Worm (Caenorhabditis elegans): ENCODE results near the gene F32D8.7.

Gene F32D8.7

ce11 chrV:10889036-10889435 is 9.2 kb upstream of the F32D8.7 start, which contains the start of gene F32D8.11:
Gene F32D8.11 (minus strand): TSS chrV:10889136.
- TF ChIP-seq unc-120 (tag; optimal IDR thresholded peaks at IDR 0.05; ENCODE audit: poor library complexity, severe bottlenecking) (no peak), ceh-39 (tag; optimal IDR thresholded peaks at IDR 0.05) (no peak), ham-2 (GFP tag; optimal IDR thresholded peaks at IDR 0.05) (no peak), pha-4 (tag; optimal IDR thresholded peaks at IDR 0.05) (no peak), ztf-11 (tag; optimal IDR thresholded peaks at IDR 0.05) (no peak), nhr-2 (tag; optimal IDR thresholded peaks at IDR 0.05) (no peak), zip-8 (tag; optimal IDR thresholded peaks at IDR 0.05) (no peak), blmp-1 (tag; optimal IDR thresholded peaks at IDR 0.05) (no peak), ceh-43 (GFP tag; optimal IDR thresholded peaks at IDR 0.05) (no peak), sptf-1 (tag; optimal IDR thresholded peaks at IDR 0.05) (no peak), unc-39 (tag; optimal IDR thresholded peaks at IDR 0.05) (no peak), snpc-4 (tag; optimal IDR thresholded peaks at IDR 0.05) (no peak), lsy-2 (tag; optimal IDR thresholded peaks at IDR 0.05) (no peak), mls-2 (tag; optimal IDR thresholded peaks at IDR 0.05) (no peak), flh-1 (GFP tag; optimal IDR thresholded peaks at IDR 0.05) (no peak)

ce11 chrV:10889774-10890173 is 8.5 kb upstream of the F32D8.7 start:
- TF ChIP-seq lin-13 (tag; optimal IDR thresholded peaks at IDR 0.05): no peak

ce11 chrV:10890980-10891379 is 7.3 kb upstream of the F32D8.7 start, which contains the start of gene F32D8.12:
Gene F32D8.12 (minus strand): TSS chrV:10891027.
- TF ChIP-seq ceh-83 (GFP tag; optimal IDR thresholded peaks at IDR 0.05): no peak
- no peak for TF ChIP-seq nhr-2 (tag; optimal IDR thresholded peaks at IDR 0.05)
- no peak for TF ChIP-seq mls-2 (tag; optimal IDR thresholded peaks at IDR 0.05)
- TF ChIP-seq sem-2 (GFP tag; optimal IDR thresholded peaks at IDR 0.05): no peak
- TF ChIP-seq pha-4 (tag; optimal IDR thresholded peaks at IDR 0.05): no peak
- no peak for TF ChIP-seq mab-5 (tag; optimal IDR thresholded peaks at IDR 0.05)
- no peak for TF ChIP-seq sptf-1 (tag; optimal IDR thresholded peaks at IDR 0.05)
- no peak for TF ChIP-seq nhr-76 (tag; optimal IDR thresholded peaks at IDR 0.05)
- no peak for TF ChIP-seq lin-32 (GFP tag; optimal IDR thresholded peaks at IDR 0.05)
- no peak for TF ChIP-seq lin-13 (tag; optimal IDR thresholded peaks at IDR 0.05)
- no peak for TF ChIP-seq zip-8 (tag; optimal IDR thresholded peaks at IDR 0.05)
- TF ChIP-seq ceh-43 (GFP tag; optimal IDR thresholded peaks at IDR 0.05): no peak
- no peak for TF ChIP-seq elt-1 (tag; optimal IDR thresholded peaks at IDR 0.05; ENCODE audit: borderline replicate concordance, insufficient read depth)
- TF ChIP-seq nhr-237 (tag; optimal IDR thresholded peaks at IDR 0.05): no peak
- TF ChIP-seq ceh-39 (tag; optimal IDR thresholded peaks at IDR 0.05): no peak
- TF ChIP-seq hlh-1 (tag; optimal IDR thresholded peaks at IDR 0.05): no peak
- TF ChIP-seq unc-62 (GFP tag; optimal IDR thresholded peaks at IDR 0.05): no peak
- no peak for TF ChIP-seq tbx-8 (GFP tag; optimal IDR thresholded peaks at IDR 0.05)
- no peak for TF ChIP-seq lsy-2 (tag; optimal IDR thresholded peaks at IDR 0.05)

ce11 chrV:10893510-10894128 is 4.6 kb upstream of the F32D8.7 start, which contains the start of gene F32D8.4:
Gene F32D8.4 (minus strand): TSS chrV:10893560.
- TF ChIP-seq bed-3 (GFP tag; optimal IDR thresholded peaks at IDR 0.05) (no peak), cnd-1 (tag; optimal IDR thresholded peaks at IDR 0.05) (no peak), nhr-237 (tag; optimal IDR thresholded peaks at IDR 0.05) (no peak), elt-3 (tag; optimal IDR thresholded peaks at IDR 0.05) (no peak), ztf-11 (tag; optimal IDR thresholded peaks at IDR 0.05) (no peak), blmp-1 (tag; optimal IDR thresholded peaks at IDR 0.05) (no peak), mls-2 (tag; optimal IDR thresholded peaks at IDR 0.05) (no peak), lin-13 (tag; optimal IDR thresholded peaks at IDR 0.05) (no peak)

ce11 chrV:10894601-10895000 is 3.6 kb upstream of the F32D8.7 start, which contains the start of the genes F32D8.14 and F32D8.5:
Gene F32D8.14 (minus strand): TSS chrV:10894788.
Gene F32D8.5 (plus strand): TSS chrV:10894800.
- TF ChIP-seq lin-32 (GFP tag; optimal IDR thresholded peaks at IDR 0.05) (no peak), unc-120 (tag; optimal IDR thresholded peaks at IDR 0.05; ENCODE audit: poor library complexity, severe bottlenecking) (no peak), mab-5 (tag; optimal IDR thresholded peaks at IDR 0.05) (no peak), ceh-43 (GFP tag; optimal IDR thresholded peaks at IDR 0.05) (no peak), M03D4.4 (tag; optimal IDR thresholded peaks at IDR 0.05) (no peak), flh-1 (GFP tag; optimal IDR thresholded peaks at IDR 0.05) (no peak), bed-3 (GFP tag; optimal IDR thresholded peaks at IDR 0.05) (no peak), blmp-1 (tag; optimal IDR thresholded peaks at IDR 0.05) (no peak), sptf-1 (tag; optimal IDR thresholded peaks at IDR 0.05) (peak; percentile 47), lin-13 (tag; optimal IDR thresholded peaks at IDR 0.05) (peak; percentile 19), pha-4 (tag; optimal IDR thresholded peaks at IDR 0.05) (peak; percentile 76), nhr-76 (tag; optimal IDR thresholded peaks at IDR 0.05) (no peak), nhr-237 (tag; optimal IDR thresholded peaks at IDR 0.05) (peak; percentile 69), unc-62 (GFP tag; optimal IDR thresholded peaks at IDR 0.05) (peak; percentile 47), elt-3 (tag; optimal IDR thresholded peaks at IDR 0.05) (no peak), hlh-1 (tag; optimal IDR thresholded peaks at IDR 0.05) (no peak), nhr-12 (tag; optimal IDR thresholded peaks at IDR 0.05) (no peak), drap-1 (GFP tag; optimal IDR thresholded peaks at IDR 0.05) (no peak), ceh-83 (GFP tag; optimal IDR thresholded peaks at IDR 0.05) (no peak), ces-1 (GFP tag; optimal IDR thresholded peaks at IDR 0.05) (peak; percentile 65), mls-2 (tag; optimal IDR thresholded peaks at IDR 0.05) (no peak), snpc-4 (tag; optimal IDR thresholded peaks at IDR 0.05) (no peak), cnd-1 (tag; optimal IDR thresholded peaks at IDR 0.05) (peak; percentile 7), ceh-39 (tag; optimal IDR thresholded peaks at IDR 0.05) (peak; percentile 2), unc-39 (tag; optimal IDR thresholded peaks at IDR 0.05) (no peak), ztf-11 (tag; optimal IDR thresholded peaks at IDR 0.05) (no peak), lsy-2 (tag; optimal IDR thresholded peaks at IDR 0.05) (peak; percentile 53), mep-1 (tag; optimal IDR thresholded peaks at IDR 0.05) (peak; percentile 60), sem-2 (GFP tag; optimal IDR thresholded peaks at IDR 0.05) (no peak), zip-8 (tag; optimal IDR thresholded peaks at IDR 0.05) (no peak), nhr-28 (tag; optimal IDR thresholded peaks at IDR 0.05) (no peak), tbx-8 (GFP tag; optimal IDR thresholded peaks at IDR 0.05) (no peak), ham-2 (GFP tag; optimal IDR thresholded peaks at IDR 0.05) (no peak), nhr-2 (tag; optimal IDR thresholded peaks at IDR 0.05) (no peak), elt-1 (tag; optimal IDR thresholded peaks at IDR 0.05; ENCODE audit: borderline replicate concordance, insufficient read depth) (peak; percentile 37)
